Worm (Caenorhabditis elegans): ENCODE results near the gene T05A10.6.

T05A10.6 gene

DNA sequence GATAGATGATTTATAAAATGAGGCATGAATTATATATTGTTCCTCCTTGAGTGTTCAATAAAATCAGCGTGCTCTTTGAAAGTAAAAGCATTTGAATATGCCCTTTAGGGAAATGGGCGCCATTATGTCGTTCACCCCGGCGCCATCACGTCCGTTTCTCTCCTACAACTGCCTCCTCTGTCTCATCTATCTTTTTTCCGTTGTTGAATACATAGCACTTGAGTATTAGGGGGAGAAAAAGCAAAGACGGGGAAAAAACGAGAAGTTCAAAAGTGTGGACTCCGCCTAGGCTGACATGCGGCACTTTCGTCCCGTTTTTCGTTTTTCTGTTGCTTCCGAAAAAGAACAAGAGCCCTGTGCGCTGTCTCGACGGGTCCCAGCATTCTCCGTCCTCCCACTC, 26.9 kb downstream of the T05A10.6 start:
- TF ChIP-seq pros-1 (tag; optimal IDR thresholded peaks at IDR 0.05) (no peak), nfya-1 (tag; optimal IDR thresholded peaks at IDR 0.05) (no peak), dve-1 (tag; optimal IDR thresholded peaks at IDR 0.05) (no peak), sox-2 (GFP tag; IDR thresholded peaks at IDR 0.05) (no peak), sox-4 (tag; optimal IDR thresholded peaks at IDR 0.05) (no peak), syd-9 (tag; optimal IDR thresholded peaks at IDR 0.05) (no peak), hlh-13 (GFP tag; optimal IDR thresholded peaks at IDR 0.05) (no peak)

DNA sequence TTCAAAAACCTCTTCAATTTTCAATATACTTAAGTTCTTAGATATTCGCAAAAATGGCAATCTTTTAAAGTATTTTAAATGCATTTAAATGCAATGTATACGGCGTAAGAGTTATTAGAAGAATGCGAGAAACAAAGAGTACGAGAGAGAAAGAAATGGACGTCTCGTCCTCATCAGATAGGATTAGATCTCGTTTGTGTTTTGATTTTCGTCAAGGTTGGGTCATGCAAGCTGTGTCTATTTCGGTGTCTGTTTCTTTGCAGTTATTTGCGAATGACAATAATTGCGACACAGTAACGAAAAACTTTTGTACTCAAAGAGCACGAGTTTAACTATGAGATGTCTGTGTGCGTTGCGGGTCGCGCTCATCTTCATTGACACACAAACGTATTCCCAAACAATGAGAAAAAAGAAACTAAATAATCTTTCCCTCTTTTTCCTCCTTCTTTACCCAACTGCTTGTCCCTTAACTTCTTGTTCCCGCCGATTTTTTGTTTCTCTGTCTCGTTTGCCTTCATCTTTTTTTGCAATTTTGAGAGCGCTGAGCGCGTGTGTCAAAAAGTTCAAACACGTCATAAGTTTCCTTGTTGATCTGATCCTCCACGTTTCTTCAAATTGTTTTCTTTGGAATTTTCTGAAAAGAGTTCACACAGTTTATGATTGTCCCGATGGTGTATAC, 27.4 kb downstream of the T05A10.6 start:
- no peak for TF ChIP-seq lin-11 (tag; optimal IDR thresholded peaks at IDR 0.05)

DNA sequence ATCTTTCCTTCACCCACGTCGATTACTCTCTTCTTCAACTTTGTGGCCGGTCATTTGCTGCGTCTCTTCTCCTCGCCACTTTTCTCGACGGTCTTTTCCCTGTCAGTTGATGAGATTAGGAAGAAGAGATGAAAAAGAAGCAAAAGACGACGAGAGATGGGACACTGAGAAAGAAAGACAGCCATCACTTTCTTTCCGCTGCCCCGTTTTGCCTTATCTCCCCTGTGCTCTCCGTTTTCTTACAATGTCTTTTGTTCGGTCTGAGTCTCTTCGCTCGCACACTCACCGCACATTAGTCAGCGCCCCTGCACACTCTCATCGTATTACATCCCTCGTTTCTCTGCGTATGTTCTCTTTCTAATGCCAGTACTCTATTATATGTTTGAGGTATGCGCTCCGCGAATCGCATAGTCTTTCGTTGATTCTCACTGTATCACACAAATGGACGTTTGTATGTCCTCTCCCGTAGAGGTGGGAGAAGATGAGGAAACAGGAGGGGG, 28.4 kb downstream of the T05A10.6 start:
- peak; percentile 58 for TF ChIP-seq sox-2 (GFP tag; IDR thresholded peaks at IDR 0.05)
- TF ChIP-seq elt-2 (tag; optimal IDR thresholded peaks at IDR 0.05) = peak; percentile 54
- peak; percentile 14 for TF ChIP-seq ztf-16 (tag; optimal IDR thresholded peaks at IDR 0.05)
- peak; percentile 76 for TF ChIP-seq ceh-22 (tag; optimal IDR thresholded peaks at IDR 0.05)
- no peak for TF ChIP-seq ceh-30 (tag; optimal IDR thresholded peaks at IDR 0.05)
- no peak for TF ChIP-seq ceh-6 (GFP tag; optimal IDR thresholded peaks at IDR 0.05)
- TF ChIP-seq pax-1 (tag; optimal IDR thresholded peaks at IDR 0.05) = peak; percentile 71
- no peak for TF ChIP-seq elt-4 (tag; optimal IDR thresholded peaks at IDR 0.05)
- no peak for TF ChIP-seq K02D7.2 (tag; optimal IDR thresholded peaks at IDR 0.05)
- TF ChIP-seq pqm-1 (tag; optimal IDR thresholded peaks at IDR 0.05) = peak; percentile 40
- no peak for TF ChIP-seq Y22D7AL.16 (tag; optimal IDR thresholded peaks at IDR 0.05)
- TF ChIP-seq pag-3 (tag; optimal IDR thresholded peaks at IDR 0.05; ENCODE audit: borderline replicate concordance) = no peak
- no peak for TF ChIP-seq ceh-9 (tag; optimal IDR thresholded peaks at IDR 0.05)
- TF ChIP-seq zip-5 (tag; optimal IDR thresholded peaks at IDR 0.05) = no peak
- TF ChIP-seq che-1 (tag; optimal IDR thresholded peaks at IDR 0.05) = no peak
- TF ChIP-seq pros-1 (tag; optimal IDR thresholded peaks at IDR 0.05) = peak; percentile 99
- no peak for TF ChIP-seq hlh-13 (GFP tag; optimal IDR thresholded peaks at IDR 0.05)
- TF ChIP-seq ceh-2 (tag; optimal IDR thresholded peaks at IDR 0.05) = peak; percentile 82
- peak; percentile 15 for TF ChIP-seq madf-2 (tag; optimal IDR thresholded peaks at IDR 0.05)
- TF ChIP-seq nhr-11 (tag; optimal IDR thresholded peaks at IDR 0.05) = no peak
- TF ChIP-seq ttx-3 (tag; optimal IDR thresholded peaks at IDR 0.05) = no peak
- TF ChIP-seq dmd-4 (tag; optimal IDR thresholded peaks at IDR 0.05; ENCODE audit: borderline replicate concordance) = peak; percentile 66
- TF ChIP-seq pha-4 (tag; optimal IDR thresholded peaks at IDR 0.05) = no peak
- TF ChIP-seq rnt-1 (tag; optimal IDR thresholded peaks at IDR 0.05) = peak; percentile 92
- 0 out of 2 replicates have a peak, but pooled peaks have one; percentile 6 for TF ChIP-seq ceh-45 (GFP tag; IDR thresholded peaks at IDR 0.05)
- no peak for TF ChIP-seq hlh-15 (tag; optimal IDR thresholded peaks at IDR 0.05)
- peak; percentile 97 for TF ChIP-seq ceh-34 (tag; optimal IDR thresholded peaks at IDR 0.05)
- TF ChIP-seq tbx-7 (tag; optimal IDR thresholded peaks at IDR 0.05) = peak; percentile 39
- TF ChIP-seq ceh-48 (tag; optimal IDR thresholded peaks at IDR 0.05) = peak; percentile 58
- peak; percentile 96 for TF ChIP-seq nfya-1 (tag; optimal IDR thresholded peaks at IDR 0.05)
- no peak for TF ChIP-seq odd-2 (tag; optimal IDR thresholded peaks at IDR 0.05)
- no peak for TF ChIP-seq ama-1 (optimal IDR thresholded peaks at IDR 0.05)
- TF ChIP-seq ref-2 (tag; optimal IDR thresholded peaks at IDR 0.05) = peak; percentile 92
- peak; percentile 87 for TF ChIP-seq syd-9 (tag; optimal IDR thresholded peaks at IDR 0.05)
- peak; percentile 35 for TF ChIP-seq fkh-6 (tag; optimal IDR thresholded peaks at IDR 0.05)
- TF ChIP-seq ceh-14 (tag; optimal IDR thresholded peaks at IDR 0.05) = peak; percentile 81
- TF ChIP-seq ceh-18 (tag; optimal IDR thresholded peaks at IDR 0.05) = peak; percentile 96
- TF ChIP-seq npax-4 (tag; optimal IDR thresholded peaks at IDR 0.05) = no peak
- no peak for TF ChIP-seq gmeb-2 (tag; optimal IDR thresholded peaks at IDR 0.05)
- peak; percentile 98 for TF ChIP-seq ceh-31 (tag; optimal IDR thresholded peaks at IDR 0.05)
- TF ChIP-seq ets-4 (tag; optimal IDR thresholded peaks at IDR 0.05) = peak; percentile 58
- TF ChIP-seq pat-9 (tag; optimal IDR thresholded peaks at IDR 0.05) = peak; percentile 51
- no peak for TF ChIP-seq sox-4 (tag; optimal IDR thresholded peaks at IDR 0.05)
- peak; percentile 51 for TF ChIP-seq K09A11.1 (tag; optimal IDR thresholded peaks at IDR 0.05; ENCODE audit: insufficient read depth)
- TF ChIP-seq C38D4.7 (GFP tag; optimal IDR thresholded peaks at IDR 0.05) = no peak

Data from whole organism, late embryonic.